Fruit fly (Drosophila melanogaster): ENCODE data around the gene mys.

mys gene

DNA sequence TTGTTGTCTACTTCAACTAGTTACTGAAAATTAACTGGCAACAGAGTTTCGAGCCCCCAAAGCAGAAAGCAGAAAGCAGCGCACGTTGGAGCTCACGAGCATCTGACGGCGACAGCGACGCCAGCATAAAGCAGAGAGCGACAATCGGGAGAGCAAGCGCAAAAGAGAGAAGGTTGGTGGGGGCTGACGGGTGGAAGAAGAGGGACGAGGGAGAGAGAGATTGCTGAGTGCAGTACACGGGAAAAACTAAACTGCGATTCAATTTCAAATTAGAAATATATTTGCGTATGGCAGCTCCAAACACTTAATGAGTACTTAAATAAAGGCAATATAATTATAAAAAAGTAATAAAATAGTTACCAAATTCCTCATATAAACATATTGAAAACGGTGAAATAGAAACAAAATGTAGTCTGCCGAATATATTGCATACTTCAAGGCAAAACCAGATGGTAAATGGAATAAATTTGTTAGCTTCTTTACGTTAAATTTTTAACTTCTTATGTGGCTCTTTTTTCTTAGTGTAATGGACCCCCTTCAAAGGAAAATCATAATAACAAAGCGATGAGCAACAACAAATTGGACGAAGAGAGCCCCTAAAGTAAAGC is 30.7 kb downstream of the mys start:
- TF ChIP-seq Dif (GFP tag; optimal IDR thresholded peaks at IDR 0.05; ENCODE audit: partially characterized antibody) (peak; percentile 90), jim (GFP tag; optimal IDR thresholded peaks at IDR 0.05) (no peak), sage (GFP tag; optimal IDR thresholded peaks at IDR 0.05) (peak; percentile 89), HLH106 (tag; optimal IDR thresholded peaks at IDR 0.05) (peak; percentile 97), rgr (GFP tag; optimal IDR thresholded peaks at IDR 0.05) (peak; percentile 91), ey (GFP tag; optimal IDR thresholded peaks at IDR 0.05) (peak; percentile 86), usp (GFP tag; optimal IDR thresholded peaks at IDR 0.05) (no peak), psq (GFP tag; optimal IDR thresholded peaks at IDR 0.05) (peak; percentile 92), Mio (GFP tag; optimal IDR thresholded peaks at IDR 0.05) (no peak), lola (GFP tag; optimal IDR thresholded peaks at IDR 0.05) (no peak), dl (GFP tag; optimal IDR thresholded peaks at IDR 0.05; ENCODE audit: insufficient read depth in 1 of 2, partially characterized antibody in 2 of 2) (peak; percentile 68 to 81), Hnf4 (GFP tag; optimal IDR thresholded peaks at IDR 0.05) (peak; percentile 80), CrebA (GFP tag; optimal IDR thresholded peaks at IDR 0.05; ENCODE audit: borderline replicate concordance) (no peak), dsf (GFP tag; optimal IDR thresholded peaks at IDR 0.05; ENCODE audit: borderline replicate concordance) (peak; percentile 29), dmrt93B (GFP tag; optimal IDR thresholded peaks at IDR 0.05) (peak; percentile 95), br (GFP tag; optimal IDR thresholded peaks at IDR 0.05) (peak; percentile 89), Dfd (GFP tag; optimal IDR thresholded peaks at IDR 0.05) (peak; percentile 76), woc (GFP tag; optimal IDR thresholded peaks at IDR 0.05) (peak; percentile 86), CG9705 (GFP tag; optimal IDR thresholded peaks at IDR 0.05) (peak; percentile 95), CG32264 (GFP tag; optimal IDR thresholded peaks at IDR 0.05) (peak; percentile 53), Jra (GFP tag; optimal IDR thresholded peaks at IDR 0.05) (peak; percentile 36), pan (optimal IDR thresholded peaks at IDR 0.05) (no peak), Rel (GFP tag; optimal IDR thresholded peaks at IDR 0.05) (no peak), Rel (tag; optimal IDR thresholded peaks at IDR 0.05) (peak; percentile 80), brk (GFP tag; optimal IDR thresholded peaks at IDR 0.05) (peak; percentile 81), Hr78 (GFP tag; optimal IDR thresholded peaks at IDR 0.05) (no peak), sv (GFP tag; optimal IDR thresholded peaks at IDR 0.05) (peak; percentile 86), Sp1 (GFP tag; optimal IDR thresholded peaks at IDR 0.05) (peak; percentile 97), OdsH (GFP tag; optimal IDR thresholded peaks at IDR 0.05) (peak; percentile 92), Hr83 (GFP tag; optimal IDR thresholded peaks at IDR 0.05; ENCODE audit: poor library complexity, severe bottlenecking) (no peak), fru (GFP tag; optimal IDR thresholded peaks at IDR 0.05) (peak; percentile 89), N (GFP tag; optimal IDR thresholded peaks at IDR 0.05) (no peak), Abd-B (GFP tag; optimal IDR thresholded peaks at IDR 0.05) (no peak), tai (GFP tag; optimal IDR thresholded peaks at IDR 0.05) (peak; percentile 80), Vsx2 (GFP tag; optimal IDR thresholded peaks at IDR 0.05; ENCODE audit: partially characterized antibody) (no peak), foxo (GFP tag; optimal IDR thresholded peaks at IDR 0.05) (peak in 1 of 2 experiments; percentile 94), GATAd (GFP tag; optimal IDR thresholded peaks at IDR 0.05) (peak; percentile 9), Myc (optimal IDR thresholded peaks at IDR 0.05) (no peak), h (GFP tag; optimal IDR thresholded peaks at IDR 0.05) (peak; percentile 93)

DNA sequence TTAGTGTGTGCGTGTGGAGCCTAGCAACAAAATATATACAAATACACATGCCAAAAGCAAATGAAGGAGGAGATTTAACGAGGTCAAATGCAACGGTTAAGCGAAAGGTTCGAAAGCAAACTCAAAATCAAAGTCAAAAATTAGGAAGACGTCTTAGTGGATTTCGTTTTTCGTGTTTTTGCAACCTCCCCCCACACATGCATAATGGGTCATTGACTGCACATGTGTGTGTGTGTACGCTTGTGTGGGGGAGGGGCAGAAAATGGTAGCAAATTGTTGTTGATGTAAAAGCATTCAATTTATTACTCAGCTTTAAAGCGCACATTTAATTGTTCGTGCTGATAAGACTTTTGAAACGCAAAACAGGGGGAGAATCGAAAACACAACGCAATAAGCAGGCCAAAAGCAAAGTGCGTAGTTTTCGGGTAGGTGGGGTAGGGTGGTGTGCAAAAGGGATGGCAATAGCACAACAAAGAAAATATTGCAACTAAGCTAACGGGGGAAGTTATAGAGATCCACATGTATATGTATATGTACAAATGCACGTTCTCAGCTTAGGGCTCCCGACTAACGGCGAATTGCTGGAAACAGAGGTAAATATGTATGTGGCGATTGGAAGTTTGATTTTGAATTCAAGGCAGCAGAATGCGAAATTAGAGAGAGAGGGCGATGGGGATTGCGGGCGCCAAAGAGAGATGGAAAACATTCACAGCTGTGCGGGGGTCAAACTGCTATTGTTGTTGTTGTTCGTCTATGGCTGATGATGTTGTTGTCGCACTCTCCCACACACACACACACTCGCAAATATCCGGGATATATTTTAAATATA is 31.7 kb downstream of the mys start:
- TF ChIP-seq ey (GFP tag; optimal IDR thresholded peaks at IDR 0.05) (no peak), Rel (GFP tag; optimal IDR thresholded peaks at IDR 0.05) (no peak), Rel (tag; optimal IDR thresholded peaks at IDR 0.05) (peak; percentile 89), foxo (GFP tag; optimal IDR thresholded peaks at IDR 0.05) (no peak), Mio (GFP tag; optimal IDR thresholded peaks at IDR 0.05) (no peak), br (GFP tag; optimal IDR thresholded peaks at IDR 0.05) (no peak), Jra (GFP tag; optimal IDR thresholded peaks at IDR 0.05) (no peak), GATAd (GFP tag; optimal IDR thresholded peaks at IDR 0.05) (no peak), CG32264 (GFP tag; optimal IDR thresholded peaks at IDR 0.05) (no peak), tai (GFP tag; optimal IDR thresholded peaks at IDR 0.05) (peak; percentile 20), Hnf4 (GFP tag; optimal IDR thresholded peaks at IDR 0.05) (no peak), pan (optimal IDR thresholded peaks at IDR 0.05) (no peak), CG9705 (GFP tag; optimal IDR thresholded peaks at IDR 0.05) (no peak), rgr (GFP tag; optimal IDR thresholded peaks at IDR 0.05) (no peak)
